Fruit fly (Drosophila melanogaster): ENCODE data around the gene Prp39.

Prp39 gene

dm6 chr3R:28843776-28844610, 32.1 kb downstream of the Prp39 start:
- no peak for TF ChIP-seq toe (GFP tag; optimal IDR thresholded peaks at IDR 0.05)
- TF ChIP-seq tj (GFP tag; optimal IDR thresholded peaks at IDR 0.05): peak; percentile 61

- peak; percentile 9 for TF ChIP-seq Crg-1 (GFP tag; optimal IDR thresholded peaks at IDR 0.05)
- TF ChIP-seq cic (GFP tag; optimal IDR thresholded peaks at IDR 0.05): peak; percentile 36
- peak; percentile 36 for TF ChIP-seq CG7101 (tag; optimal IDR thresholded peaks at IDR 0.05)
- peak; percentile 37 for TF ChIP-seq CG11617 (GFP tag; optimal IDR thresholded peaks at IDR 0.05)
- peak; percentile 71 for TF ChIP-seq toe (GFP tag; optimal IDR thresholded peaks at IDR 0.05)
- TF ChIP-seq CG1620 (GFP tag; optimal IDR thresholded peaks at IDR 0.05): peak; percentile 1
- TF ChIP-seq Hr96 (GFP tag; optimal IDR thresholded peaks at IDR 0.05): no peak
- peak; percentile 17 for TF ChIP-seq bab1 (GFP tag; optimal IDR thresholded peaks at IDR 0.05)
- TF ChIP-seq Mnt (GFP tag; optimal IDR thresholded peaks at IDR 0.05): peak; percentile 59
- TF ChIP-seq CG12768 (GFP tag; optimal IDR thresholded peaks at IDR 0.05): peak; percentile 69
- TF ChIP-seq CG5204 (GFP tag; optimal IDR thresholded peaks at IDR 0.05): peak; percentile 62
- TF ChIP-seq tj (GFP tag; optimal IDR thresholded peaks at IDR 0.05): no peak
- no peak for TF ChIP-seq cnc (optimal IDR thresholded peaks at IDR 0.05)
- TF ChIP-seq CG14711 (tag; optimal IDR thresholded peaks at IDR 0.05): peak; percentile 28
- TF ChIP-seq Clk (GFP tag; optimal IDR thresholded peaks at IDR 0.05): peak; percentile 6
- TF ChIP-seq CG33017 (tag; optimal IDR thresholded peaks at IDR 0.05): peak; percentile 1
- TF ChIP-seq ovo (GFP tag; optimal IDR thresholded peaks at IDR 0.05): peak; percentile 64
- peak; percentile 22 for TF ChIP-seq CG7045 (GFP tag; optimal IDR thresholded peaks at IDR 0.05)
- no peak for TF ChIP-seq pad (GFP tag; optimal IDR thresholded peaks at IDR 0.05)
Observed at dm6 chr3R:28844611-28845376, 32.9 kb downstream of the Prp39 start, which contains the start of the genes Apc and spg. Gene Apc, minus strand, starts transcription at chr3R:28844748. Gene spg, plus strand, starts transcription at chr3R:28845270.

dm6 chr3R:28845377-28845876, 33.5 kb downstream of the Prp39 start:
- no peak for TF ChIP-seq cnc (optimal IDR thresholded peaks at IDR 0.05)
- peak; percentile 31 for TF ChIP-seq tj (GFP tag; optimal IDR thresholded peaks at IDR 0.05)
- TF ChIP-seq Hr96 (GFP tag; optimal IDR thresholded peaks at IDR 0.05): no peak

- no peak for TF ChIP-seq tj (GFP tag; optimal IDR thresholded peaks at IDR 0.05)
- TF ChIP-seq CG12768 (GFP tag; optimal IDR thresholded peaks at IDR 0.05): no peak
- TF ChIP-seq kay (GFP tag; ENCODE audit: borderline replicate concordance): no peak
- TF ChIP-seq CG33017 (tag; optimal IDR thresholded peaks at IDR 0.05): no peak
- no peak for TF ChIP-seq CG1620 (GFP tag; optimal IDR thresholded peaks at IDR 0.05)
Observed at dm6 chr3R:28845981-28846380, 34.1 kb downstream of the Prp39 start.

- TF ChIP-seq CG14711 (tag; optimal IDR thresholded peaks at IDR 0.05): no peak
- no peak for TF ChIP-seq Mnt (GFP tag; optimal IDR thresholded peaks at IDR 0.05)
- no peak for TF ChIP-seq CG1620 (GFP tag; optimal IDR thresholded peaks at IDR 0.05)
- no peak for TF ChIP-seq CG12768 (GFP tag; optimal IDR thresholded peaks at IDR 0.05)
- no peak for TF ChIP-seq pad (GFP tag; optimal IDR thresholded peaks at IDR 0.05)
- TF ChIP-seq bab1 (GFP tag; optimal IDR thresholded peaks at IDR 0.05): no peak
- peak; percentile 26 for TF ChIP-seq kay (GFP tag; ENCODE audit: borderline replicate concordance)
- TF ChIP-seq CG33017 (tag; optimal IDR thresholded peaks at IDR 0.05): no peak
- TF ChIP-seq toe (GFP tag; optimal IDR thresholded peaks at IDR 0.05): peak; percentile 30
- no peak for TF ChIP-seq Crg-1 (GFP tag; optimal IDR thresholded peaks at IDR 0.05)
- no peak for TF ChIP-seq Clk (GFP tag; optimal IDR thresholded peaks at IDR 0.05)
- no peak for TF ChIP-seq ovo (GFP tag; optimal IDR thresholded peaks at IDR 0.05)
Observed at dm6 chr3R:28846877-28847529, 35.1 kb downstream of the Prp39 start.

- TF ChIP-seq cic (GFP tag; optimal IDR thresholded peaks at IDR 0.05) (no peak), kay (GFP tag; ENCODE audit: borderline replicate concordance) (no peak), CG1620 (GFP tag; optimal IDR thresholded peaks at IDR 0.05) (no peak), ovo (GFP tag; optimal IDR thresholded peaks at IDR 0.05) (no peak), Crg-1 (GFP tag; optimal IDR thresholded peaks at IDR 0.05) (no peak), CG5204 (GFP tag; optimal IDR thresholded peaks at IDR 0.05) (no peak), toe (GFP tag; optimal IDR thresholded peaks at IDR 0.05) (no peak), Clk (GFP tag; optimal IDR thresholded peaks at IDR 0.05) (no peak), cnc (optimal IDR thresholded peaks at IDR 0.05) (no peak), Hr96 (GFP tag; optimal IDR thresholded peaks at IDR 0.05) (no peak), pad (GFP tag; optimal IDR thresholded peaks at IDR 0.05) (no peak), bab1 (GFP tag; optimal IDR thresholded peaks at IDR 0.05) (no peak), tj (GFP tag; optimal IDR thresholded peaks at IDR 0.05) (no peak), Mnt (GFP tag; optimal IDR thresholded peaks at IDR 0.05) (no peak)
Observed at dm6 chr3R:28847547-28848316, 35.8 kb downstream of the Prp39 start.

Measured in whole organism, adult.